Worm (Caenorhabditis elegans) whole organism, L4 larva: ENCODE results near the gene lin-15B.

Experiments used
- madf-9 ChIP-seq: fragments of 200-800 bp; sonication (Bioruptor generic); conservative IDR thresholded peaks from 2 replicates; pipeline ENCODE4 v1.3.6; 2022; ENCODE audit warnings: missing genetic modification reagents, missing genetic modification characterization, missing compliant biosample characterization
- unc-62 ChIP-seq, 3 experiments: fragments of 150-350 bp in 1 of 3; sonication (generic microtip); optimal IDR thresholded peaks in 2 of 3; peaks in 1 of 3; 1 replicate in 1 of 3; 2 replicates in 2 of 3; lab custom pipeline; 2014 to 2017; ENCODE audit warnings: missing biosample characterization in 3 of 3, missing genetic modification characterization in 3 of 3, missing genetic modification reagents in 3 of 3, missing genotype in 1 of 3

ce11 chrX:15706108-15706676 lies 19.7 kb upstream of the lin-15B start:
- TF ChIP-seq unc-62 (GFP tag; optimal IDR thresholded peaks at IDR 0.05 in 1 of 2; lab: Kevin White, UChicago) (no peak), unc-62 (tag; optimal IDR thresholded peaks at IDR 0.05; lab: Kevin White, UChicago) (no peak), madf-9 (no peak)
